Worm (Caenorhabditis elegans): Measurements from ENCODE around the gene chdh-1.

chdh-1 gene

ce11 chrII:8738244-8738643 lies 39.5 kb upstream of the chdh-1 start:
- no peak for TF ChIP-seq dao-5 (tag; optimal IDR thresholded peaks at IDR 0.05)
- TF ChIP-seq him-1 (tag; optimal IDR thresholded peaks at IDR 0.05): no peak
- TF ChIP-seq W03F9.2 (tag; optimal IDR thresholded peaks at IDR 0.05): no peak

- no peak for TF ChIP-seq him-1 (tag; optimal IDR thresholded peaks at IDR 0.05)
- TF ChIP-seq W03F9.2 (tag; optimal IDR thresholded peaks at IDR 0.05): no peak
- no peak for TF ChIP-seq dao-5 (tag; optimal IDR thresholded peaks at IDR 0.05)
These were observed 38.7 kb upstream of the chdh-1 start, which contains the start of gene idpb-4 for ce11 chrII:8737456-8737855. Gene idpb-4 (minus strand): TSS chrII:8737556.

ce11 chrII:8733627-8734026 lies 34.9 kb upstream of the chdh-1 start:
- TF ChIP-seq him-1 (tag; optimal IDR thresholded peaks at IDR 0.05) (no peak), W03F9.2 (tag; optimal IDR thresholded peaks at IDR 0.05) (no peak)

ce11 chrII:8732339-8733100 lies 33.8 kb upstream of the chdh-1 start, which contains the start of gene rol-6:
Gene rol-6 (plus strand): TSS chrII:8733050.
- TF ChIP-seq him-1 (tag; optimal IDR thresholded peaks at IDR 0.05): no peak
- no peak for TF ChIP-seq W03F9.2 (tag; optimal IDR thresholded peaks at IDR 0.05)
- TF ChIP-seq dao-5 (tag; optimal IDR thresholded peaks at IDR 0.05): no peak

ce11 chrII:8731736-8732229 lies 33.1 kb upstream of the chdh-1 start:
- TF ChIP-seq dao-5 (tag; optimal IDR thresholded peaks at IDR 0.05) (no peak), him-1 (tag; optimal IDR thresholded peaks at IDR 0.05) (no peak), W03F9.2 (tag; optimal IDR thresholded peaks at IDR 0.05) (no peak)

- TF ChIP-seq W03F9.2 (tag; optimal IDR thresholded peaks at IDR 0.05) (no peak), dao-5 (tag; optimal IDR thresholded peaks at IDR 0.05) (no peak), him-1 (tag; optimal IDR thresholded peaks at IDR 0.05) (no peak)
These were observed 32.4 kb upstream of the chdh-1 start for ce11 chrII:8730960-8731693.

- TF ChIP-seq him-1 (tag; optimal IDR thresholded peaks at IDR 0.05) (no peak), W03F9.2 (tag; optimal IDR thresholded peaks at IDR 0.05) (no peak), dao-5 (tag; optimal IDR thresholded peaks at IDR 0.05) (no peak)
These were observed 31.6 kb upstream of the chdh-1 start for ce11 chrII:8730281-8730680.

- no peak for TF ChIP-seq W03F9.2 (tag; optimal IDR thresholded peaks at IDR 0.05)
- TF ChIP-seq dao-5 (tag; optimal IDR thresholded peaks at IDR 0.05): no peak
- TF ChIP-seq him-1 (tag; optimal IDR thresholded peaks at IDR 0.05): no peak
These were observed 28.0 kb upstream of the chdh-1 start, which contains the start of gene T01B7.9 for ce11 chrII:8726700-8727099. Gene T01B7.9 (minus strand): TSS chrII:8726800.

ce11 chrII:8721955-8722524 lies 23.3 kb upstream of the chdh-1 start, which contains the start of gene trcs-2:
Gene trcs-2 (plus strand): TSS chrII:8722474.
- TF ChIP-seq W03F9.2 (tag; optimal IDR thresholded peaks at IDR 0.05) (no peak), dao-5 (tag; optimal IDR thresholded peaks at IDR 0.05) (no peak), him-1 (tag; optimal IDR thresholded peaks at IDR 0.05) (no peak)

ce11 chrII:8717579-8717978 lies 18.9 kb upstream of the chdh-1 start:
- TF ChIP-seq W03F9.2 (tag; optimal IDR thresholded peaks at IDR 0.05) (no peak), dao-5 (tag; optimal IDR thresholded peaks at IDR 0.05) (no peak), him-1 (tag; optimal IDR thresholded peaks at IDR 0.05) (no peak)

- TF ChIP-seq him-1 (tag; optimal IDR thresholded peaks at IDR 0.05) (no peak), W03F9.2 (tag; optimal IDR thresholded peaks at IDR 0.05) (peak; percentile 39), dao-5 (tag; optimal IDR thresholded peaks at IDR 0.05) (no peak)
These were observed 17.6 kb upstream of the chdh-1 start, which contains the start of the genes cyn-11 and T01B7.5 for ce11 chrII:8716231-8716878. Gene cyn-11 (minus strand): TSS chrII:8716281. Gene T01B7.5 (plus strand): TSS chrII:8716828.

ce11 chrII:8714913-8715447 lies 16.3 kb upstream of the chdh-1 start, which contains the start of the genes rab-21 and T01B7.13:
Gene rab-21 (minus strand): TSS chrII:8715013.
Gene T01B7.13 (plus strand): TSS chrII:8715397.
- no peak for TF ChIP-seq him-1 (tag; optimal IDR thresholded peaks at IDR 0.05)
- TF ChIP-seq W03F9.2 (tag; optimal IDR thresholded peaks at IDR 0.05): no peak
- TF ChIP-seq dao-5 (tag; optimal IDR thresholded peaks at IDR 0.05): no peak

ce11 chrII:8710317-8710716 lies 11.6 kb upstream of the chdh-1 start, which contains the start of gene srg-15:
Gene srg-15 (minus strand): TSS chrII:8710417.
- TF ChIP-seq dao-5 (tag; optimal IDR thresholded peaks at IDR 0.05) (no peak), W03F9.2 (tag; optimal IDR thresholded peaks at IDR 0.05) (no peak), him-1 (tag; optimal IDR thresholded peaks at IDR 0.05) (no peak)
